Worm (Caenorhabditis elegans): Measurements from ENCODE around the gene srh-217.

The srh-217 gene

DNA sequence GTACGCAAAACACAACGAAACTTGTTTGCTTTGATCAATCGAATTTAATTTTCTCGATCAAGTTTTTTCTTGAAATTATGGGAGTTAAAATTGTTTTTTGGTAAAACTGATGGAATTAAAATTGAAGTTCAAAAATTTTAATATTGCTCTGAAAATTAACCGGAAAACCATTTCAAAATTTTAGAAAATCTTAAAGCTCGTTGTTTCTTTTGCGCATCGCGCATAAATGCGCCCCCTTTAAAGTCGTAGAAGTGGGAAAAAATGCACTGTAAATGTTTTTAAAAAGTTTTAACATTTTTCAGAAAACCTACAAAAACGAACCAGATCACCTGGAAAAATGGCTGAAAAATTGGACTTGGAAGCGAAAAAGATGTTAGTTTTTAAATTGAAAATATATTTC lies 7.7 kb upstream of the srh-217 start, which contains the start of gene fbxa-113:
Gene fbxa-113 (plus strand): TSS at position 301 of the 400 bp plus-strand sequence.
- TF ChIP-seq lin-35 (GFP tag; optimal IDR thresholded peaks at IDR 0.05) (no peak), ztf-11 (tag; optimal IDR thresholded peaks at IDR 0.05) (no peak), snpc-4 (tag; optimal IDR thresholded peaks at IDR 0.05) (no peak), sox-4 (tag; optimal IDR thresholded peaks at IDR 0.05) (no peak), lin-13 (GFP tag; optimal IDR thresholded peaks at IDR 0.05) (no peak), zag-1 (tag; optimal IDR thresholded peaks at IDR 0.05) (no peak), ces-1 (GFP tag; optimal IDR thresholded peaks at IDR 0.05) (no peak), snu-23 (GFP tag; optimal IDR thresholded peaks at IDR 0.05) (no peak), ztf-4 (tag; optimal IDR thresholded peaks at IDR 0.05) (no peak), egl-13 (tag; optimal IDR thresholded peaks at IDR 0.05) (no peak)

DNA sequence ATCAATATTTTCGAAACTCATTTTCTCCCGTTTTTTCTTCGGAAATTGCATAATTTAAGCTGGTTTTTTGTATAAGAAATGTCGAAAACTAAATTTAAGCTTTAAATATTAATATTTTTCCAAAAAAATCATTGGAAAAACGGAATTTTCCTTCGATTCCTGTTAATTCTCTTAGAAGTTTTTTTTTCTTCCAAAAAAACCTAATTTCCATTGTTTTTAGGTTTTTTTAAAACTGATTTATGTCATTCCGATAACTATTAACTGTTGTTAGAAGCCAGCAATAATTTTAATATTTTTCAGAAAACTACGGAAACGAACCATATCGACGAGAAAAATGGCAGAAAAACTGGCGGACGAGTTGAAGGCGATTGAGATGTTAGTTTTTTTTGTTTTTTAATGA lies 6.0 kb upstream of the srh-217 start, which contains the start of gene fbxa-114:
Gene fbxa-114 (plus strand): TSS at position 301 of the 400 bp plus-strand sequence.
- TF ChIP-seq fkh-8 (tag; optimal IDR thresholded peaks at IDR 0.05), result no peak
- peak; percentile 7 for TF ChIP-seq nhr-85 (tag)

DNA sequence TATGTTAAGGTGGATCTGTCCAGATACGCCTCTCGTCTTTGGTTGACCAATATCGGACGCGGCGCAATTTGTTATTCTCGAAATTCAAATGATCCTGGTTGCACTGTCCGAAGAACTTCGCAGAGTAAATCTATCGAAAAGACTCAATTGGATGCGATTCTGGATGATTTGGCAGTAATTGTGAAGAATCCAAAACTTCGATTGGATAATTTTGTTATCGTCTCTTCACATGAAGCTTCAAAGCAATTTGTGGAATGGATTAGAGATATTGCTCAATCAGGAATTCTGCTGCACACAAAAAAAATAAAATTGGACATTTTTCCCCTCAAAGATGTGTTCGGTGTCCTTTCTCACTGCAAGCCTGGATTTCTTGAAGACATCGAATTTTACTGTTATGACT lies 4.3 kb upstream of the srh-217 start:
- TF ChIP-seq dsc-1 (tag; optimal IDR thresholded peaks at IDR 0.05) (no peak), irx-1 (tag; optimal IDR thresholded peaks at IDR 0.05) (no peak), fkh-4 (tag; optimal IDR thresholded peaks at IDR 0.05; ENCODE audit: borderline replicate concordance) (no peak), blmp-1 (tag; optimal IDR thresholded peaks at IDR 0.05) (no peak), snu-23 (GFP tag; optimal IDR thresholded peaks at IDR 0.05) (no peak), lin-39 (tag; optimal IDR thresholded peaks at IDR 0.05) (no peak), hpl-2 (GFP tag; optimal IDR thresholded peaks at IDR 0.05) (no peak), nhr-85 (tag) (no peak)

DNA sequence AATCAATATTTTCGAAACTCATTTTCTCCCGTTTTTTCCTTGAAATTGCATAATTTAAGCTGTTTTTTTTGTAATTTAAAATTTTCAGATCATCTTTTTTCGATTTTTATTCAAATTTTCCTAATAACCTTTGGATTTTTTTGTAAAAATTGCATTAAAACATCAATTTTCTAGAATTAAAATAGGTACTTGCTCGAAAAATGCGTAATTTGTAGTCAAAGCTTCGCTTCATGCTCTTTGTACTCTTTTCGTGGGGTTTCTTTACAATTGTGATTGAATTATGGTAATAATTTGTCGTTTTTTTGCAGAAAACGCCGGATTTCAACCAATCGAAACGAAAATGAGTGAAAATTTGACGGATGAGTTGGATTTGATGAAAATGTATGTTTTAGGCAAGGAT lies 3.6 kb upstream of the srh-217 start, which contains the start of gene fog-2:
Gene fog-2 (plus strand): TSS at position 301 of the 400 bp plus-strand sequence.
- TF ChIP-seq dpl-1 (GFP tag; optimal IDR thresholded peaks at IDR 0.05) (no peak), Y116A8C.19 (tag; optimal IDR thresholded peaks at IDR 0.05; ENCODE audit: borderline replicate concordance) (no peak), zip-4 (GFP tag; optimal IDR thresholded peaks at IDR 0.05) (no peak), C04F5.9 (tag; optimal IDR thresholded peaks at IDR 0.05) (no peak), unc-130 (tag; optimal IDR thresholded peaks at IDR 0.05) (no peak), fkh-8 (tag; optimal IDR thresholded peaks at IDR 0.05) (no peak), aly-2 (tag; optimal IDR thresholded peaks at IDR 0.05) (no peak), blmp-1 (tag; optimal IDR thresholded peaks at IDR 0.05) (no peak), snpc-4 (tag; optimal IDR thresholded peaks at IDR 0.05) (no peak), swsn-7 (tag; optimal IDR thresholded peaks at IDR 0.05) (no peak), skn-1 (tag; optimal IDR thresholded peaks at IDR 0.05) (no peak), sox-4 (tag; optimal IDR thresholded peaks at IDR 0.05) (no peak), jun-1 (tag; optimal IDR thresholded peaks at IDR 0.05) (no peak), grh-1 (GFP tag; IDR thresholded peaks at IDR 0.05) (no peak), lin-39 (tag; optimal IDR thresholded peaks at IDR 0.05) (no peak), F16B12.6 (tag; optimal IDR thresholded peaks at IDR 0.05) (no peak), dsc-1 (tag; optimal IDR thresholded peaks at IDR 0.05) (no peak), nhr-237 (tag; optimal IDR thresholded peaks at IDR 0.05) (no peak), lin-14 (GFP tag; optimal IDR thresholded peaks at IDR 0.05) (no peak)

DNA sequence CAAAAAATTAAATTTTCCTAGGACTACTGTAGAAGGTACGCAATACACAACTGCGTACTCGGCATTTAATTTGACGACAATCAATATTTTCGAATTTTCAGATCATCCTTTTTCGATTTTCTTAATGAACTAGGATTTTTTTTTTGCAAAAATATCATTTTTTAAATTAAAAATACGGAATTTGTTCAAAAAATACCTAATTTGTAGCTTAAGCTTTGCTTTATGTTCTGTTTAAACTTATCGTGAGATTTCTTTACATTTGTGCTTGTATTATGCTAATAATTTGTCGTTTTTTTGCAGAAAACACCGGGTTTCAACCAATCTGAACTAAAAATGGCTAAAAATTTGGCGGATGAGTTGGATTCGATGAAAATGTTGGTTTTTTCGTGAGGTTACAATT lies 1.3 kb upstream of the srh-217 start, which contains the start of gene ftr-1:
Gene ftr-1 (plus strand): TSS at position 301 of the 400 bp plus-strand sequence.
- TF ChIP-seq snu-23 (GFP tag; optimal IDR thresholded peaks at IDR 0.05), result no peak
- no peak for TF ChIP-seq efl-1 (optimal IDR thresholded peaks at IDR 0.05)
- peak in 1 of 2 experiments; percentile 32 for TF ChIP-seq efl-1 (GFP tag; optimal IDR thresholded peaks at IDR 0.05 in 1 of 2)
